Fruit fly (Drosophila melanogaster) whole organism, wandering third instar larva: Measurements from ENCODE around the gene CG14515.

ENCODE experiments used
- Abd-B ChIP-seq: fragments of >200 bp; optimal IDR thresholded peaks from 2 replicates; lab custom pipeline; 2017; ENCODE audit warnings: missing biosample characterization, missing genetic modification characterization
- Dif ChIP-seq: fragments of 200-275, 200-300 bp; sonication (Bioruptor generic); optimal IDR thresholded peaks from 2 replicates; lab custom pipeline; 2018; ENCODE audit warnings: missing biosample characterization, missing genetic modification characterization; ENCODE audit not compliant: partially characterized antibody
- HLH106 ChIP-seq: fragments of 200-800 bp; optimal IDR thresholded peaks from 3 replicates; lab custom pipeline; 2019; ENCODE audit warnings: missing biosample characterization, mild to moderate bottlenecking, missing genetic modification characterization, moderate library complexity
- Rel ChIP-seq, 2 experiments: fragments of 200-800 bp; sonication (Bioruptor generic) in 1 of 2; optimal IDR thresholded peaks; 2 replicates in 1 of 2; 3 replicates in 1 of 2; lab custom pipeline; 2016 to 2019; ENCODE audit warnings: mild to moderate bottlenecking in 2 of 2, missing biosample characterization in 2 of 2, missing genetic modification characterization in 2 of 2, moderate library complexity in 1 of 2
- brk ChIP-seq: fragments of 200-800 bp; sonication (Bioruptor generic); optimal IDR thresholded peaks from 2 replicates; lab custom pipeline; 2016; ENCODE audit warnings: missing biosample characterization, mild to moderate bottlenecking, missing genetic modification characterization
- dmrt93B ChIP-seq: fragments of 200-800 bp; sonication (Bioruptor generic); optimal IDR thresholded peaks from 2 replicates; lab custom pipeline; 2018; ENCODE audit warnings: missing biosample characterization, mild to moderate bottlenecking, missing genetic modification characterization
- h ChIP-seq: fragments of 200-800 bp; sonication (Bioruptor generic); optimal IDR thresholded peaks from 3 replicates; lab custom pipeline; 2016; ENCODE audit warnings: missing biosample characterization, mild to moderate bottlenecking, missing genetic modification characterization
- tai ChIP-seq: sonication (Bioruptor generic); optimal IDR thresholded peaks from 2 replicates; lab custom pipeline; 2016; ENCODE audit warnings: missing biosample characterization, missing genetic modification characterization

- TF ChIP-seq Dif (GFP tag; lab: Kevin White, UChicago) (no peak), Rel (GFP tag; optimal IDR thresholded peaks at IDR 0.05; lab: Kevin White, UChicago) (no peak), Rel (tag; optimal IDR thresholded peaks at IDR 0.05; lab: Kevin White, UChicago) (no peak), HLH106 (tag; lab: Kevin White, UChicago) (no peak), Abd-B (no peak), brk (GFP tag; lab: Kevin White, UChicago) (no peak), h (GFP tag; lab: Kevin White, UChicago) (no peak), tai (GFP tag; lab: Kevin White, UChicago) (no peak), dmrt93B (no peak)
Observed at dm6 chr3R:29211702-29212101, 14.3 kb downstream of the CG14515 start.
